Fruit fly (Drosophila melanogaster) whole organism, embryonic: Measurements from ENCODE around the gene Pxd.
A peak's percentile ranks its signal among the peaks of the same experiment; 100 is the strongest.

Source experiments
- Ada2b ChIP-seq: fragments of 200-800 bp; sonication (Bioruptor generic); IDR thresholded peaks from 2 replicates; pipeline ENCODE4 v1.3.6; 2022; ENCODE audit warnings: missing biosample characterization, missing genetic modification characterization
- Bteb2 ChIP-seq: fragments of 200-800 bp; sonication (Bioruptor generic); optimal IDR thresholded peaks from 2 replicates; lab custom pipeline; 2016; ENCODE audit warnings: missing biosample characterization, missing genetic modification characterization
- CG13123 ChIP-seq: fragments of 200-800 bp; sonication (Bioruptor generic); optimal IDR thresholded peaks from 2 replicates; lab custom pipeline; 2016; ENCODE audit warnings: missing biosample characterization, missing genetic modification characterization
- CG13624 ChIP-seq: fragments of 200-800 bp; sonication (Bioruptor generic); optimal IDR thresholded peaks from 2 replicates; lab custom pipeline; 2016; ENCODE audit warnings: missing biosample characterization, missing genetic modification characterization
- CG14965 ChIP-seq: fragments of 200-800 bp; sonication (Bioruptor generic); optimal IDR thresholded peaks from 2 replicates; lab custom pipeline; 2016; ENCODE audit warnings: missing biosample characterization, missing genetic modification characterization, borderline replicate concordance
- CG1529 ChIP-seq: fragments of 200-800 bp; sonication (Bioruptor generic); optimal IDR thresholded peaks from 3 replicates; lab custom pipeline; 2018; ENCODE audit warnings: missing biosample characterization, missing genetic modification characterization
- CG15479 ChIP-seq: fragments of 200-800 bp; sonication (Bioruptor generic); optimal IDR thresholded peaks from 3 replicates; lab custom pipeline; 2019; ENCODE audit warnings: missing biosample characterization, mild to moderate bottlenecking, missing genetic modification characterization, moderate library complexity
- CG1792 ChIP-seq: fragments of 200-800 bp; sonication (Bioruptor generic); optimal IDR thresholded peaks from 2 replicates; lab custom pipeline; 2016; ENCODE audit warnings: missing biosample characterization, missing genetic modification characterization
- CG18599 ChIP-seq: fragments of 200-800 bp; sonication (Bioruptor generic); optimal IDR thresholded peaks from 3 replicates; lab custom pipeline; 2017; ENCODE audit warnings: missing biosample characterization, missing genetic modification characterization, mild to moderate bottlenecking, moderate library complexity, missing genetic modification reagents
- CG18619 ChIP-seq: fragments of 200-800 bp; sonication (Bioruptor generic); optimal IDR thresholded peaks from 3 replicates; lab custom pipeline; 2017; ENCODE audit warnings: missing biosample characterization, mild to moderate bottlenecking, missing genetic modification characterization
- CG2875 ChIP-seq: fragments of 200-800 bp; sonication (Bioruptor generic); optimal IDR thresholded peaks from 2 replicates; lab custom pipeline; 2017; ENCODE audit warnings: missing biosample characterization, mild to moderate bottlenecking, missing genetic modification characterization, missing genetic modification reagents
- CG3838 ChIP-seq: fragments of 200-800 bp; sonication (Bioruptor generic); optimal IDR thresholded peaks from 3 replicates; lab custom pipeline; 2016; ENCODE audit warnings: missing biosample characterization, missing genetic modification characterization
- CG4282 ChIP-seq: fragments of 200-800 bp; sonication (Bioruptor generic); optimal IDR thresholded peaks from 2 replicates; lab custom pipeline; 2016; ENCODE audit warnings: missing biosample characterization, missing genetic modification characterization
- CG5953 ChIP-seq: fragments of 200-800 bp; sonication (Bioruptor generic); IDR thresholded peaks from 2 replicates; pipeline ENCODE4 v1.3.6; 2022; ENCODE audit warnings: missing biosample characterization, missing genetic modification characterization
- CG7271 ChIP-seq: fragments of 200-800 bp; sonication (Bioruptor generic); optimal IDR thresholded peaks from 2 replicates; lab custom pipeline; 2018; ENCODE audit warnings: missing biosample characterization, mild to moderate bottlenecking, missing genetic modification characterization, moderate library complexity
- CG7372 ChIP-seq: fragments of 200-800 bp; sonication (Bioruptor generic); IDR thresholded peaks from 2 replicates; pipeline ENCODE4 v1.3.6; 2022; ENCODE audit warnings: missing biosample characterization, missing genetic modification characterization
- CG9727 ChIP-seq: fragments of 200-800 bp; sonication (Bioruptor generic); optimal IDR thresholded peaks from 3 replicates; lab custom pipeline; 2017; ENCODE audit warnings: missing biosample characterization, mild to moderate bottlenecking, missing genetic modification characterization
- D19A ChIP-seq: fragments of 200-800 bp; optimal IDR thresholded peaks from 3 replicates; lab custom pipeline; 2019; ENCODE audit warnings: missing biosample characterization, mild to moderate bottlenecking, missing genetic modification characterization, moderate library complexity
- Deaf1 ChIP-seq: fragments of 200-800 bp; optimal IDR thresholded peaks from 3 replicates; lab custom pipeline; 2019; ENCODE audit warnings: missing biosample characterization, mild to moderate bottlenecking, missing genetic modification characterization, moderate library complexity
- Dp ChIP-seq: fragments of 200-800 bp; sonication (Bioruptor generic); optimal IDR thresholded peaks from 2 replicates; lab custom pipeline; 2018; ENCODE audit warnings: missing biosample characterization, mild to moderate bottlenecking, missing genetic modification characterization, moderate library complexity
- ERR ChIP-seq: fragments of 200-800 bp; sonication (Bioruptor generic); optimal IDR thresholded peaks from 2 replicates; lab custom pipeline; 2016; ENCODE audit warnings: missing biosample characterization, missing genetic modification characterization
- HHEX ChIP-seq: fragments of 200-800 bp; sonication (Bioruptor generic); optimal IDR thresholded peaks from 3 replicates; lab custom pipeline; 2017; ENCODE audit warnings: missing biosample characterization, mild to moderate bottlenecking, missing genetic modification characterization, missing genetic modification reagents
- HLHmδ ChIP-seq: fragments of 200-800 bp; sonication (Bioruptor generic); optimal IDR thresholded peaks from 2 replicates; lab custom pipeline; 2018; ENCODE audit warnings: missing biosample characterization, mild to moderate bottlenecking, missing genetic modification characterization, moderate library complexity
- Hr51 ChIP-seq, 2 experiments: fragments of 200-800 bp; sonication (Bioruptor generic); optimal IDR thresholded peaks; 2 replicates in 1 of 2; 3 replicates in 1 of 2; lab custom pipeline; 2016 to 2018; ENCODE audit warnings: missing biosample characterization in 2 of 2, missing genetic modification characterization in 2 of 2, mild to moderate bottlenecking in 1 of 2, moderate library complexity in 1 of 2
- Med ChIP-seq: fragments of 200-800 bp; sonication (Bioruptor generic); peaks from one replicate; lab custom pipeline; 2016; ENCODE audit warnings: missing biosample characterization, missing genetic modification characterization, mild to moderate bottlenecking, inconsistent platforms, moderate library complexity
- Meics ChIP-seq: fragments of 200-800 bp; sonication (Bioruptor generic); optimal IDR thresholded peaks from 2 replicates; lab custom pipeline; 2017; ENCODE audit warnings: missing biosample characterization, mild to moderate bottlenecking, missing genetic modification characterization
- NC2α ChIP-seq: fragments of 200-800 bp; sonication (Bioruptor generic); optimal IDR thresholded peaks from 2 replicates; lab custom pipeline; 2016; ENCODE audit warnings: missing biosample characterization, missing genetic modification characterization
- PHDP ChIP-seq: fragments of 200-800 bp; sonication (Bioruptor generic); optimal IDR thresholded peaks from 3 replicates; lab custom pipeline; 2018; ENCODE audit warnings: missing biosample characterization, mild to moderate bottlenecking, missing genetic modification characterization, moderate library complexity
- Sry-δ ChIP-seq: fragments of 200-800 bp; sonication (Bioruptor generic); optimal IDR thresholded peaks from 2 replicates; lab custom pipeline; 2016; ENCODE audit warnings: missing biosample characterization, missing genetic modification characterization
- Vsx1 ChIP-seq: fragments of 200-800 bp; sonication (Bioruptor generic); optimal IDR thresholded peaks from 2 replicates; lab custom pipeline; 2017; ENCODE audit warnings: missing biosample characterization, mild to moderate bottlenecking, missing genetic modification characterization, missing genetic modification reagents
- bbx ChIP-seq: fragments of 200-800 bp; sonication (Bioruptor generic); IDR thresholded peaks from 2 replicates; pipeline ENCODE4 v1.3.6; 2022; ENCODE audit warnings: missing biosample characterization, missing genetic modification characterization; ENCODE audit not compliant: partially characterized antibody
- br ChIP-seq: fragments of >200 bp; optimal IDR thresholded peaks from 2 replicates; lab custom pipeline; 2017
- chinmo ChIP-seq: fragments of 200-800 bp; sonication (Bioruptor generic); IDR thresholded peaks from 4 replicates; pipeline ENCODE4 v1.3.6; 2022; ENCODE audit warnings: missing biosample characterization, missing genetic modification characterization; ENCODE audit not compliant: partially characterized antibody
- corto ChIP-seq: fragments of 200-800 bp; sonication (Bioruptor generic); optimal IDR thresholded peaks from 2 replicates; lab custom pipeline; 2016; ENCODE audit warnings: missing biosample characterization, mild to moderate bottlenecking, missing genetic modification characterization, moderate library complexity
- dan ChIP-seq: fragments of 200-800 bp; sonication (Bioruptor generic); IDR thresholded peaks from 2 replicates; pipeline ENCODE4 v1.3.6; 2022; ENCODE audit warnings: missing biosample characterization, missing genetic modification characterization
- fd3F ChIP-seq: fragments of 200-800 bp; sonication (Bioruptor generic); optimal IDR thresholded peaks from 2 replicates; lab custom pipeline; 2018; ENCODE audit warnings: missing biosample characterization, mild to moderate bottlenecking, missing genetic modification characterization, moderate library complexity
- grn ChIP-seq: fragments of 200-800 bp; sonication (Bioruptor generic); optimal IDR thresholded peaks from 3 replicates; lab custom pipeline; 2017; ENCODE audit warnings: missing biosample characterization, missing genetic modification characterization
- gsb ChIP-seq: fragments of 200-800 bp; sonication (Bioruptor generic); IDR thresholded peaks from 2 replicates; pipeline ENCODE4 v1.3.6; 2022; ENCODE audit warnings: missing biosample characterization, missing genetic modification characterization
- hth ChIP-seq: fragments of >200 bp; optimal IDR thresholded peaks from 2 replicates; lab custom pipeline; 2017; ENCODE audit warnings: inconsistent platforms
- kay ChIP-seq: fragments of 200-800 bp; sonication (Bioruptor generic); optimal IDR thresholded peaks from 2 replicates; lab custom pipeline; 2016; ENCODE audit warnings: missing biosample characterization, missing genetic modification characterization
- lilli ChIP-seq: fragments of 200-800 bp; sonication (Bioruptor generic); optimal IDR thresholded peaks from 3 replicates; lab custom pipeline; 2016; ENCODE audit warnings: missing biosample characterization, missing genetic modification characterization
- oc ChIP-seq: fragments of 200-800 bp; sonication (Bioruptor generic); optimal IDR thresholded peaks from 2 replicates; lab custom pipeline; 2018; ENCODE audit warnings: missing biosample characterization, mild to moderate bottlenecking, missing genetic modification characterization, moderate library complexity
- odd ChIP-seq: fragments of 200-800 bp; sonication (Bioruptor generic); optimal IDR thresholded peaks from 2 replicates; lab custom pipeline; 2017; ENCODE audit warnings: missing biosample characterization, mild to moderate bottlenecking, missing genetic modification characterization
- pros ChIP-seq: fragments of 200-800 bp; sonication (Bioruptor generic); optimal IDR thresholded peaks from 3 replicates; lab custom pipeline; 2019; ENCODE audit warnings: missing biosample characterization, mild to moderate bottlenecking, missing genetic modification characterization, moderate library complexity
- ranshi ChIP-seq: fragments of 200-800 bp; sonication (Bioruptor generic); IDR thresholded peaks from 2 replicates; pipeline ENCODE4 v1.3.6; 2022; ENCODE audit warnings: missing biosample characterization, missing genetic modification characterization
- ro ChIP-seq: fragments of 200-800 bp; sonication (Bioruptor generic); IDR thresholded peaks from 2 replicates; pipeline ENCODE4 v1.3.6; 2022; ENCODE audit warnings: missing biosample characterization, missing genetic modification characterization
- sima ChIP-seq: fragments of 200-800 bp; sonication (Bioruptor generic); optimal IDR thresholded peaks from 2 replicates; lab custom pipeline; 2016; ENCODE audit warnings: missing biosample characterization, missing genetic modification characterization
- sob ChIP-seq: fragments of 200-800 bp; sonication (Bioruptor generic); IDR thresholded peaks from 2 replicates; pipeline ENCODE4 v1.3.6; 2022; ENCODE audit warnings: missing biosample characterization, missing genetic modification characterization
- tna ChIP-seq: fragments of 200-800 bp; sonication (Bioruptor generic); IDR thresholded peaks from 2 replicates; pipeline ENCODE4 v1.3.6; 2022; ENCODE audit warnings: missing biosample characterization, missing genetic modification characterization; ENCODE audit not compliant: partially characterized antibody
- unpg ChIP-seq: fragments of 200-800 bp; sonication (Bioruptor generic); optimal IDR thresholded peaks from 3 replicates; lab custom pipeline; 2018; ENCODE audit warnings: missing biosample characterization, mild to moderate bottlenecking, missing genetic modification characterization, moderate library complexity
- vvl ChIP-seq: fragments of 200-800 bp; sonication (Bioruptor generic); IDR thresholded peaks from 2 replicates; pipeline ENCODE4 v1.3.6; 2022; ENCODE audit warnings: missing biosample characterization, missing genetic modification characterization

The Pxd gene

dm6 chr3R:16980958-16981623 lies 33.3 kb upstream of the Pxd start (continued):
- TF ChIP-seq HHEX (GFP tag; lab: Kevin White, UChicago) (no peak), D19A (tag; lab: Kevin White, UChicago) (peak; percentile 68), dan (GFP tag; lab: Robert Waterston, UW) (no peak), Ada2b (no peak), NC2α (GFP tag; lab: Kevin White, UChicago) (no peak), Vsx1 (GFP tag; lab: Kevin White, UChicago) (peak; percentile 7), Bteb2 (no peak), Hr51 (GFP tag; optimal IDR thresholded peaks at IDR 0.05; lab: Kevin White, UChicago) (no peak), CG15479 (GFP tag; lab: Kevin White, UChicago) (no peak), HLHmδ (no peak), CG1792 (GFP tag; lab: Kevin White, UChicago) (no peak), CG7372 (no peak), sima (no peak), CG5953 (no peak), gsb (no peak), Meics (GFP tag; lab: Kevin White, UChicago) (no peak), corto (GFP tag; lab: Kevin White, UChicago) (no peak), pros (GFP tag; lab: Kevin White, UChicago) (no peak), ranshi (GFP tag; lab: Robert Waterston, UW) (no peak), Sry-δ (GFP tag; lab: Kevin White, UChicago) (no peak), lilli (GFP tag; lab: Kevin White, UChicago) (no peak), CG18619 (GFP tag; lab: Kevin White, UChicago) (peak; percentile 4), vvl (peak; percentile 33; the same call in 1 of the 2 replicates), kay (GFP tag; lab: Kevin White, UChicago) (no peak), CG9727 (GFP tag; lab: Kevin White, UChicago) (no peak), CG1529 (GFP tag; lab: Kevin White, UChicago) (no peak), CG13123 (no peak), ERR (GFP tag; lab: Kevin White, UChicago) (no peak), PHDP (tag; lab: Kevin White, UChicago) (no peak), odd (no peak), tna (no peak), CG7271 (tag; lab: Kevin White, UChicago) (no peak), CG13624 (GFP tag; lab: Kevin White, UChicago) (no peak), Dp (no peak), chinmo (GFP tag; lab: Robert Waterston, UW) (0 out of 4 replicates have a peak, but pooled peaks have one; percentile 43), CG3838 (no peak), CG18599 (peak; percentile 21), CG14965 (GFP tag; lab: Kevin White, UChicago) (no peak), ro (GFP tag; lab: Robert Waterston, UW) (no peak), CG2875 (no peak), bbx (GFP tag; lab: Robert Waterston, UW) (no peak), fd3F (GFP tag; lab: Kevin White, UChicago) (no peak), grn (GFP tag; lab: Kevin White, UChicago) (peak; percentile 12), Med (GFP tag; lab: Kevin White, UChicago) (peak; percentile 69), Deaf1 (no peak), sob (GFP tag; lab: Robert Waterston, UW) (peak; percentile 11; the same call in 1 of the 2 replicates), CG4282 (GFP tag; lab: Kevin White, UChicago) (no peak), br (lab: Kevin White, UChicago) (no peak), oc (tag; lab: Kevin White, UChicago) (no peak), unpg (GFP tag; lab: Kevin White, UChicago) (no peak), hth (lab: Kevin White, UChicago) (no peak)
